Worm (Caenorhabditis elegans): Measurements from ENCODE around the gene F02E8.4.
A peak's percentile ranks its signal among the peaks of the same experiment; 100 is the strongest.

F02E8.4 gene

DNA sequence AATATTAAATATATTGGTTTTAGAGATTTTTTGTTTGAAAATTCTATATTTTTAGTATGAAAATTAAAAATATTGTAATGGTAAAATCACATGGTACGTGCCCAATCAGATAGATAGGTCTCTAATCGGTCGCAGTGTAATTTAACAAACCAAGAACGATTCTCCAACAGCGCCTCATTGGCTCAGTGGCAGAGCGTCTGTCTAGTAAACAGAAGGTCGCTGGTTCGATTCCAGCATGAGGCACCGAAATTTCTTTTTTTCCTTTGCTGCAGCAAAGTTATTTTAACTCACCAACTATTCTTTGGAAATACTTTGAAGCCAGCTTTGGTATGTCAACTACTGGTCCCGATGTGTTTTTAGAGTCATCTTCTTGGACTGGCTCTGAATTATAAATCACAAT is 9.1 kb upstream of the F02E8.4 start (continued):
- TF ChIP-seq sptf-2 (GFP tag; optimal IDR thresholded peaks at IDR 0.05) (no peak), B0336.3 (GFP tag; IDR thresholded peaks at IDR 0.05) (no peak), F49E8.2 (tag; optimal IDR thresholded peaks at IDR 0.05; ENCODE audit: insufficient read depth) (no peak), K11D2.4 (GFP tag; IDR thresholded peaks at IDR 0.05) (no peak), lag-1 (GFP tag; IDR thresholded peaks at IDR 0.05) (no peak), hsf-1 (GFP tag; IDR thresholded peaks at IDR 0.05) (no peak), gei-17 (GFP tag; optimal IDR thresholded peaks at IDR 0.05) (no peak), Y56A3A.18 (GFP tag; IDR thresholded peaks at IDR 0.05) (peak; percentile 66; the same call in 1 of the 2 replicates), ztf-18 (tag; optimal IDR thresholded peaks at IDR 0.05) (peak; percentile 49), lin-26 (GFP tag; IDR thresholded peaks at IDR 0.05) (peak; percentile 95), lir-1 (GFP tag; conservative IDR thresholded peaks at IDR 0.05) (0 out of 2 replicates have a peak, but pooled peaks have one; percentile 19), ztf-25 (GFP tag; IDR thresholded peaks at IDR 0.05) (0 out of 2 replicates have a peak, but pooled peaks have one; percentile 61), cebp-1 (GFP tag; IDR thresholded peaks at IDR 0.05) (0 out of 2 replicates have a peak, but pooled peaks have one; percentile 13), cebp-1 (tag; optimal IDR thresholded peaks at IDR 0.05) (peak; percentile 58), F55B11.4 (tag; optimal IDR thresholded peaks at IDR 0.05; ENCODE audit: borderline replicate concordance, insufficient read depth) (no peak), F39B2.1 (GFP tag; IDR thresholded peaks at IDR 0.05) (no peak), attf-5 (GFP tag; optimal IDR thresholded peaks at IDR 0.05) (peak; percentile 36), snpc-4 (GFP tag; optimal IDR thresholded peaks at IDR 0.05) (peak; percentile 59), snpc-4 (tag; optimal IDR thresholded peaks at IDR 0.05) (peak in 3 of 4 experiments; percentile 23 to 81 (median 68)), ccch-3 (GFP tag; optimal IDR thresholded peaks at IDR 0.05) (no peak), tbp1 (GFP tag; optimal IDR thresholded peaks at IDR 0.05) (peak; percentile 94), atf-7 (tag; optimal IDR thresholded peaks at IDR 0.05) (peak; percentile 13), ceh-91 (GFP tag; IDR thresholded peaks at IDR 0.05) (no peak), ceh-27 (GFP tag; optimal IDR thresholded peaks at IDR 0.05) (peak; percentile 35), nhr-90 (tag; optimal IDR thresholded peaks at IDR 0.05) (peak; percentile 79), mcd-1 (GFP tag; IDR thresholded peaks at IDR 0.05) (no peak), madf-10 (tag; optimal IDR thresholded peaks at IDR 0.05) (peak; percentile 60), lin-54 (GFP tag; optimal IDR thresholded peaks at IDR 0.05) (peak; percentile 43), egl-44 (GFP tag; IDR thresholded peaks at IDR 0.05) (0 out of 2 replicates have a peak, but pooled peaks have one; percentile 34), madf-3 (GFP tag; IDR thresholded peaks at IDR 0.05) (no peak), hlh-12 (tag; optimal IDR thresholded peaks at IDR 0.05) (peak; percentile 39), unc-130 (GFP tag; optimal IDR thresholded peaks at IDR 0.05) (peak; percentile 1), zfh-2 (GFP tag; conservative IDR thresholded peaks at IDR 0.05) (no peak), rec-8 (tag; optimal IDR thresholded peaks at IDR 0.05) (peak in 1 of 2 experiments; percentile 64), snpc-1.3 (tag; optimal IDR thresholded peaks at IDR 0.05; ENCODE audit: insufficient read depth) (peak; percentile 66), let-526 (GFP tag; IDR thresholded peaks at IDR 0.05) (no peak), hlh-26 (GFP tag; conservative IDR thresholded peaks at IDR 0.05) (no peak), ekl-4 (GFP tag; IDR thresholded peaks at IDR 0.05) (0 out of 2 replicates have a peak, but pooled peaks have one; percentile 58), nhr-80 (tag; optimal IDR thresholded peaks at IDR 0.05) (peak; percentile 25), somi-1 (GFP tag; optimal IDR thresholded peaks at IDR 0.05) (peak; percentile 29), F57A8.1 (GFP tag; optimal IDR thresholded peaks at IDR 0.05) (no peak), lsy-27 (tag; optimal IDR thresholded peaks at IDR 0.05; ENCODE audit: borderline replicate concordance, insufficient read depth) (no peak), ZK185.1 (tag; optimal IDR thresholded peaks at IDR 0.05; ENCODE audit: poor library complexity, severe bottlenecking) (peak; percentile 21), T07F8.4 (tag; optimal IDR thresholded peaks at IDR 0.05) (peak; percentile 30), hmg-20 (GFP tag; IDR thresholded peaks at IDR 0.05) (peak; percentile 61; the same call in 1 of the 2 replicates), B0261.1 (tag; optimal IDR thresholded peaks at IDR 0.05) (peak; percentile 90), dox-1 (GFP tag; IDR thresholded peaks at IDR 0.05) (peak; percentile 63), mes-4 (tag; optimal IDR thresholded peaks at IDR 0.05) (peak; percentile 40)
